Fruit fly (Drosophila melanogaster) whole organism, embryonic: ENCODE results near the gene mRpS30.
"Not testable (repeated sequence)": the region's sequence is repeated elsewhere in the genome, so short reads cannot be mapped to it uniquely, and the experiment has no call there.

Experiments used
- Bgb ChIP-seq: fragments of 200-800 bp; sonication (Bioruptor generic); IDR thresholded peaks from 2 replicates; pipeline ENCODE4 v1.3.6; 2022; ENCODE audit warnings: missing biosample characterization, missing genetic modification characterization; ENCODE audit not compliant: partially characterized antibody
- CG13287 ChIP-seq: fragments of 200-800 bp; sonication (Bioruptor generic); IDR thresholded peaks from 2 replicates; pipeline ENCODE4 v1.3.6; 2022; ENCODE audit warnings: missing biosample characterization, missing genetic modification characterization; ENCODE audit not compliant: partially characterized antibody
- CG14860 ChIP-seq: fragments of 200-800 bp; sonication (Bioruptor generic); IDR thresholded peaks from 3 replicates; pipeline ENCODE4 v1.3.6; 2022; ENCODE audit warnings: missing biosample characterization, missing genetic modification characterization; ENCODE audit not compliant: partially characterized antibody
- CG30020 ChIP-seq: fragments of 200-800 bp; optimal IDR thresholded peaks from 2 replicates; lab custom pipeline; 2019; ENCODE audit warnings: missing biosample characterization, mild to moderate bottlenecking, missing genetic modification characterization, moderate library complexity
- CG32532 ChIP-seq: fragments of 200-800 bp; sonication (Bioruptor generic); IDR thresholded peaks from 2 replicates; pipeline ENCODE4 v1.3.6; 2022; ENCODE audit warnings: missing biosample characterization, missing genetic modification characterization
- CG34224 ChIP-seq: fragments of 200-800 bp; sonication (Bioruptor generic); IDR thresholded peaks from 3 replicates; pipeline ENCODE4 v1.3.6; 2022; ENCODE audit warnings: missing biosample characterization, missing genetic modification characterization; ENCODE audit not compliant: partially characterized antibody
- CG42726 ChIP-seq: fragments of 200-800 bp; sonication (Bioruptor generic); IDR thresholded peaks from 2 replicates; pipeline ENCODE4 v1.3.6; 2022; ENCODE audit warnings: missing biosample characterization, missing genetic modification characterization; ENCODE audit not compliant: partially characterized antibody
- CG7357 ChIP-seq: fragments of 200-800 bp; sonication (Bioruptor generic); IDR thresholded peaks from 3 replicates; pipeline ENCODE4 v1.3.6; 2022; ENCODE audit warnings: missing biosample characterization, missing genetic modification characterization
- CG8290 ChIP-seq, 3 experiments: fragments of 200-800 bp; sonication (Bioruptor generic); optimal IDR thresholded peaks; 2 replicates each; lab custom pipeline; 2016 to 2019; ENCODE audit warnings: missing biosample characterization in 3 of 3, missing genetic modification characterization in 3 of 3, mild to moderate bottlenecking in 2 of 3, moderate library complexity in 1 of 3
- Dll ChIP-seq: fragments of 200-800 bp; sonication (Bioruptor generic); IDR thresholded peaks from 4 replicates; pipeline ENCODE4 v1.3.6; 2022; ENCODE audit warnings: missing biosample characterization, missing genetic modification characterization; ENCODE audit not compliant: partially characterized antibody
- Dref ChIP-seq: fragments of 200-800 bp; sonication (Bioruptor generic); IDR thresholded peaks from 2 replicates; pipeline ENCODE4 v1.3.6; 2022; ENCODE audit warnings: missing biosample characterization, missing genetic modification characterization
- Gug ChIP-seq: fragments of 200-800 bp; sonication (Bioruptor generic); IDR thresholded peaks from 4 replicates; pipeline ENCODE4 v1.3.6; 2022; ENCODE audit warnings: missing biosample characterization, missing genetic modification characterization
- Hr78 ChIP-seq, 2 experiments: fragments of 200-800 bp in 1 of 2; fragments of >200 bp in 1 of 2; sonication (Bioruptor generic) in 1 of 2; optimal IDR thresholded peaks; 2 replicates each; lab custom pipeline; 2017 to 2019; ENCODE audit warnings: missing biosample characterization in 2 of 2, missing genetic modification characterization in 2 of 2, mild to moderate bottlenecking in 1 of 2, moderate library complexity in 1 of 2
- Med ChIP-seq: fragments of 200-800 bp; sonication (Bioruptor generic); peaks from one replicate; lab custom pipeline; 2016; ENCODE audit warnings: missing biosample characterization, missing genetic modification characterization, mild to moderate bottlenecking, inconsistent platforms, moderate library complexity
- Ptx1 ChIP-seq: fragments of 200-800 bp; sonication (Bioruptor generic); IDR thresholded peaks from 2 replicates; pipeline ENCODE4 v1.3.6; 2022; ENCODE audit warnings: missing biosample characterization, missing genetic modification characterization
- Rfx ChIP-seq: fragments of 200-800 bp; sonication (Bioruptor generic); IDR thresholded peaks from 2 replicates; pipeline ENCODE4 v1.3.6; 2022; ENCODE audit warnings: missing biosample characterization, missing genetic modification characterization
- Scr ChIP-seq: fragments of 200-800 bp; sonication (Bioruptor generic); IDR thresholded peaks from 2 replicates; pipeline ENCODE4 v1.3.6; 2022; ENCODE audit warnings: missing biosample characterization, missing genetic modification characterization; ENCODE audit not compliant: partially characterized antibody
- Sin3A ChIP-seq: fragments of >200 bp; optimal IDR thresholded peaks from 2 replicates; lab custom pipeline; 2018
- Sry-δ ChIP-seq: fragments of 200-800 bp; sonication (Bioruptor generic); optimal IDR thresholded peaks from 2 replicates; lab custom pipeline; 2016; ENCODE audit warnings: missing biosample characterization, missing genetic modification characterization
- amos ChIP-seq: fragments of 200-800 bp; sonication (Bioruptor generic); IDR thresholded peaks from 2 replicates; pipeline ENCODE4 v1.3.6; 2022; ENCODE audit warnings: missing biosample characterization, missing genetic modification characterization; ENCODE audit not compliant: partially characterized antibody
- bbx ChIP-seq: fragments of 200-800 bp; sonication (Bioruptor generic); IDR thresholded peaks from 2 replicates; pipeline ENCODE4 v1.3.6; 2022; ENCODE audit warnings: missing biosample characterization, missing genetic modification characterization; ENCODE audit not compliant: partially characterized antibody
- chinmo ChIP-seq: fragments of 200-800 bp; sonication (Bioruptor generic); IDR thresholded peaks from 4 replicates; pipeline ENCODE4 v1.3.6; 2022; ENCODE audit warnings: missing biosample characterization, missing genetic modification characterization; ENCODE audit not compliant: partially characterized antibody
- crp ChIP-seq, 2 experiments: fragments of 200-800 bp; sonication (Bioruptor generic); optimal IDR thresholded peaks; 2 replicates in 1 of 2; 3 replicates in 1 of 2; lab custom pipeline; 2017; ENCODE audit warnings: missing biosample characterization in 2 of 2, missing genetic modification characterization in 2 of 2, mild to moderate bottlenecking in 1 of 2, moderate library complexity in 1 of 2
- hb ChIP-seq: fragments of 200-800 bp; sonication (Bioruptor generic); IDR thresholded peaks from 3 replicates; pipeline ENCODE4 v1.3.6; 2022; ENCODE audit warnings: missing biosample characterization, missing genetic modification characterization; ENCODE audit not compliant: partially characterized antibody
- klu ChIP-seq: fragments of 200-800 bp; sonication (Bioruptor generic); IDR thresholded peaks from 2 replicates; pipeline ENCODE4 v1.3.6; 2022; ENCODE audit warnings: missing biosample characterization, missing genetic modification characterization
- knrl ChIP-seq: fragments of 200-800 bp; sonication (Bioruptor generic); IDR thresholded peaks from 3 replicates; pipeline ENCODE4 v1.3.6; 2022; ENCODE audit warnings: missing biosample characterization, missing genetic modification characterization; ENCODE audit not compliant: partially characterized antibody
- lola ChIP-seq, 3 experiments: fragments of >200 bp in 2 of 3; fragments of 200-800 bp in 1 of 3; sonication (Bioruptor generic) in 1 of 3; optimal IDR thresholded peaks; 2 replicates each; lab custom pipeline; 2017 to 2019; ENCODE audit warnings: missing biosample characterization in 3 of 3, missing genetic modification characterization in 3 of 3, mild to moderate bottlenecking in 1 of 3, moderate library complexity in 1 of 3
- mld ChIP-seq: fragments of 200-800 bp; sonication (Bioruptor generic); IDR thresholded peaks from 3 replicates; pipeline ENCODE4 v1.3.6; 2022; ENCODE audit warnings: missing biosample characterization, missing genetic modification characterization; ENCODE audit not compliant: partially characterized antibody
- nerfin-2 ChIP-seq: fragments of 200-800 bp; sonication (Bioruptor generic); IDR thresholded peaks from 2 replicates; pipeline ENCODE4 v1.3.6; 2022; ENCODE audit warnings: missing biosample characterization, missing genetic modification characterization; ENCODE audit not compliant: partially characterized antibody
- pan ChIP-seq, 4 experiments: fragments of >200 bp in 3 of 4; fragments of 200-800 bp in 1 of 4; sonication (Bioruptor generic) in 1 of 4; optimal IDR thresholded peaks in 3 of 4; IDR thresholded peaks in 1 of 4; 2 replicates each; pipeline versions ENCODE4 v1.3.6 to Lab custom; 2017 to 2022; ENCODE audit warnings: missing biosample characterization in 2 of 4, missing genetic modification characterization in 2 of 4, mixed read lengths in 1 of 4
- prd ChIP-seq, 3 experiments: fragments of >200 bp in 2 of 3; fragments of 200-800 bp in 1 of 3; sonication (Bioruptor generic) in 1 of 3; optimal IDR thresholded peaks in 2 of 3; IDR thresholded peaks in 1 of 3; 2 replicates in 2 of 3; 3 replicates in 1 of 3; pipeline versions ENCODE4 v1.3.6 to Lab custom; 2017 to 2022; ENCODE audit warnings: missing biosample characterization in 1 of 3, missing genetic modification characterization in 1 of 3
- pzg ChIP-seq: fragments of 200-800 bp; sonication (Bioruptor generic); optimal IDR thresholded peaks from 3 replicates; lab custom pipeline; 2018; ENCODE audit warnings: missing biosample characterization, mild to moderate bottlenecking, missing genetic modification characterization, moderate library complexity
- sens ChIP-seq: fragments of 200-800 bp; sonication (Bioruptor generic); peaks from one replicate; lab custom pipeline; 2016; ENCODE audit warnings: missing biosample characterization, missing genetic modification characterization
- sna ChIP-seq: fragments of 200-800 bp; sonication (Bioruptor generic); IDR thresholded peaks from 2 replicates; pipeline ENCODE4 v1.3.6; 2022; ENCODE audit warnings: missing biosample characterization, missing genetic modification characterization; ENCODE audit not compliant: partially characterized antibody
- ssp ChIP-seq: fragments of 200-800 bp; sonication (Bioruptor generic); IDR thresholded peaks from 2 replicates; pipeline ENCODE4 v1.3.6; 2022; ENCODE audit warnings: missing biosample characterization, missing genetic modification characterization
- tna ChIP-seq: fragments of 200-800 bp; sonication (Bioruptor generic); IDR thresholded peaks from 2 replicates; pipeline ENCODE4 v1.3.6; 2022; ENCODE audit warnings: missing biosample characterization, missing genetic modification characterization; ENCODE audit not compliant: partially characterized antibody
- unc-4 ChIP-seq: fragments of 200-800 bp; sonication (Bioruptor generic); IDR thresholded peaks from 2 replicates; pipeline ENCODE4 v1.3.6; 2022; ENCODE audit warnings: missing biosample characterization, missing genetic modification characterization; ENCODE audit not compliant: partially characterized antibody
- vnd ChIP-seq: fragments of 200-800 bp; sonication (Bioruptor generic); IDR thresholded peaks from 3 replicates; pipeline ENCODE4 v1.3.6; 2022; ENCODE audit warnings: missing biosample characterization, missing genetic modification characterization; ENCODE audit not compliant: partially characterized antibody

Gene mRpS30

dm6 chrX:15795951-15796443, 10.2 kb downstream of the mRpS30 start, which contains the start of gene sordd1 (continued):
- TF ChIP-seq lola (GFP tag; optimal IDR thresholded peaks at IDR 0.05; lab: Kevin White, UChicago) = peak in 1 of 3 experiments; percentile 77
- peak; percentile 91 for TF ChIP-seq Bgb
- peak; percentile 90 for TF ChIP-seq vnd
- 0 out of 2 replicates have a peak, but pooled peaks have one; percentile 27 for TF ChIP-seq Rfx
- peak; percentile 87 for TF ChIP-seq CG42726
- TF ChIP-seq Dref (GFP tag; lab: Robert Waterston, UW) = peak; percentile 79
- peak in 1 of 2 experiments; percentile 27 for TF ChIP-seq crp (GFP tag; optimal IDR thresholded peaks at IDR 0.05; lab: Kevin White, UChicago)
- peak; percentile 89 for TF ChIP-seq CG13287
- peak; percentile 76 for TF ChIP-seq Sry-δ
- TF ChIP-seq sens (GFP tag; lab: Kevin White, UChicago) = peak; percentile 31
- peak; percentile 15 for TF ChIP-seq Sin3A (lab: Kevin White, UChicago)
- peak; percentile 31 for TF ChIP-seq pzg

- peak; percentile 15 for TF ChIP-seq Med (GFP tag; lab: Kevin White, UChicago)
- TF ChIP-seq nerfin-2 (GFP tag; lab: Robert Waterston, UW) = peak; percentile 40; the same call in 1 of the 2 replicates
- peak; percentile 56 for TF ChIP-seq CG14860 (GFP tag; lab: Robert Waterston, UW)
- TF ChIP-seq prd (optimal IDR thresholded peaks at IDR 0.05; lab: Kevin White, UChicago); CG8290 (tag; optimal IDR thresholded peaks at IDR 0.05; lab: Kevin White, UChicago); pan (optimal IDR thresholded peaks at IDR 0.05; lab: Kevin White, UChicago): not testable (repeated sequence)
- TF ChIP-seq prd (GFP tag; IDR thresholded peaks at IDR 0.05; lab: Robert Waterston, UW) = peak; percentile 31; the same call in 1 of the 3 replicates
- TF ChIP-seq CG42726 = peak; percentile 80; the same call in 1 of the 2 replicates
- TF ChIP-seq amos (GFP tag; lab: Robert Waterston, UW) = peak; percentile 63
- TF ChIP-seq CG8290 (GFP tag; optimal IDR thresholded peaks at IDR 0.05; lab: Kevin White, UChicago) = peak; percentile 87
- peak; percentile 86 for TF ChIP-seq bbx
- TF ChIP-seq Scr (GFP tag; lab: Robert Waterston, UW) = peak; percentile 81
- TF ChIP-seq pan (GFP tag; optimal IDR thresholded peaks at IDR 0.05 in 1 of 2, IDR thresholded peaks at IDR 0.05 in 1 of 2) = peak in 1 of 2 experiments; percentile 24
- peak; percentile 67 for TF ChIP-seq sna
- TF ChIP-seq klu (GFP tag; lab: Robert Waterston, UW) = peak; percentile 18; the same call in 1 of the 2 replicates
- TF ChIP-seq Rfx = peak; percentile 31; the same call in 1 of the 2 replicates
- TF ChIP-seq Dref (GFP tag; lab: Robert Waterston, UW) = peak; percentile 71
- TF ChIP-seq CG7357 (GFP tag; lab: Robert Waterston, UW) = 0 out of 3 replicates have a peak, but pooled peaks have one; percentile 20
- peak; percentile 21; the same call in 1 of the 4 replicates for TF ChIP-seq Gug (GFP tag; lab: Robert Waterston, UW)
- TF ChIP-seq sens (GFP tag; lab: Kevin White, UChicago) = peak; percentile 65
- peak; percentile 62 for TF ChIP-seq tna (GFP tag; lab: Robert Waterston, UW)
- peak; percentile 94 for TF ChIP-seq Bgb
- TF ChIP-seq ssp (GFP tag; lab: Robert Waterston, UW) = peak; percentile 95
- TF ChIP-seq vnd = peak; percentile 68
- peak; percentile 88 for TF ChIP-seq CG30020 (tag; lab: Kevin White, UChicago)
- TF ChIP-seq knrl (GFP tag; lab: Robert Waterston, UW) = peak; percentile 81
- TF ChIP-seq hb (GFP tag; lab: Robert Waterston, UW) = peak; percentile 76
- TF ChIP-seq Ptx1 (GFP tag; lab: Robert Waterston, UW) = 0 out of 2 replicates have a peak, but pooled peaks have one; percentile 11
- TF ChIP-seq CG34224 = peak; percentile 60; the same call in 2 of the 3 replicates
- peak; percentile 33 for TF ChIP-seq CG13287
- TF ChIP-seq CG32532 = peak; percentile 17; the same call in 1 of the 2 replicates
- peak; percentile 84 for TF ChIP-seq unc-4 (GFP tag; lab: Robert Waterston, UW)
- TF ChIP-seq chinmo (GFP tag; lab: Robert Waterston, UW) = 0 out of 4 replicates have a peak, but pooled peaks have one; percentile 20
- TF ChIP-seq mld = 0 out of 3 replicates have a peak, but pooled peaks have one; percentile 20
- TF ChIP-seq Dll (GFP tag; lab: Robert Waterston, UW) = peak; percentile 80
- peak in 1 of 2 experiments; percentile 66 for TF ChIP-seq Hr78 (GFP tag; optimal IDR thresholded peaks at IDR 0.05; lab: Kevin White, UChicago)
Measured at dm6 chrX:15799085-15799557, 13.3 kb downstream of the mRpS30 start, which contains the start of the genes sordd2 and CG15602. sordd2 (minus strand) TSS chrX:15799162. CG15602 (plus strand) TSS chrX:15799426.
